Worm (Caenorhabditis elegans): ENCODE measurements around the gene srt-33.

srt-33 gene

ce11 chrV:14270729-14271128 lies 8.9 kb downstream of the srt-33 start, which contains the start of gene F40G12.5:
Gene F40G12.5, minus strand, starts transcription at chrV:14270829.
- TF ChIP-seq hmg-4 (GFP tag; optimal IDR thresholded peaks at IDR 0.05) (no peak), tbx-11 (GFP tag; IDR thresholded peaks at IDR 0.05) (no peak), sea-1 (GFP tag; conservative IDR thresholded peaks at IDR 0.05) (no peak), F13C5.2 (tag; optimal IDR thresholded peaks at IDR 0.05) (no peak), ets-7 (tag; optimal IDR thresholded peaks at IDR 0.05) (no peak), scrt-1 (GFP tag; IDR thresholded peaks at IDR 0.05) (no peak), tbx-37 (GFP tag; conservative IDR thresholded peaks at IDR 0.05) (no peak), tra-4 (tag; optimal IDR thresholded peaks at IDR 0.05) (no peak), aly-1 (tag; optimal IDR thresholded peaks at IDR 0.05) (no peak), ceh-13 (GFP tag; optimal IDR thresholded peaks at IDR 0.05) (no peak), hnd-1 (tag; optimal IDR thresholded peaks at IDR 0.05) (no peak), pes-1 (GFP tag; IDR thresholded peaks at IDR 0.05) (no peak), flt-1 (GFP tag; IDR thresholded peaks at IDR 0.05) (no peak), ceh-36 (tag; optimal IDR thresholded peaks at IDR 0.05) (no peak), hmbx-1 (tag; optimal IDR thresholded peaks at IDR 0.05) (no peak), ama-1 (optimal IDR thresholded peaks at IDR 0.05) (no peak), B0310.2 (tag; optimal IDR thresholded peaks at IDR 0.05) (no peak)

DNA sequence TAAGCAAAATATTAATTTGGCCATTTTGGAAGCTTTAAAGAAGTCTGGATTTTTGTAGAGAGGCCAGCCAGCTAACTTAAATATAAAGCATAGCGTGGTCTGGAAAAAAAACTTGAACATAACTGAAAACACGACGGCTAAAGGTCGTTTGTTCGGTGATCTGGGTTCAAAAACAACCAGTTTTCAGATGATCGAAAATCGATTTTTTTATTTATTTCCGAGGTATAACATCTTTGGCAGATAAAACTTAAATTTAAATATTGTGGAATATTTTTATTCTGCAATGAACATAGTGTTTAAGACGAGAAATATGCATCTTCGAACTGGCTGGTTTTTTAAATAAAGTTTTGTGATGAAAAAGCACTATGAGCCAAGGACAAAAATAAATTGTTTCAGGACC lies 11.1 kb downstream of the srt-33 start, which contains the start of gene F40G12.4:
TSS of gene F40G12.4 (minus strand) at position 101 of the 400 bp plus-strand sequence.
- TF ChIP-seq B0310.2 (tag; optimal IDR thresholded peaks at IDR 0.05) (no peak), ets-7 (tag; optimal IDR thresholded peaks at IDR 0.05) (no peak), tbx-37 (GFP tag; conservative IDR thresholded peaks at IDR 0.05) (no peak), pes-1 (GFP tag; IDR thresholded peaks at IDR 0.05) (no peak)

- TF ChIP-seq scrt-1 (GFP tag; IDR thresholded peaks at IDR 0.05) = no peak
- no peak for TF ChIP-seq B0310.2 (tag; optimal IDR thresholded peaks at IDR 0.05)
- TF ChIP-seq hmg-4 (GFP tag; optimal IDR thresholded peaks at IDR 0.05) = no peak
- TF ChIP-seq sea-1 (GFP tag; conservative IDR thresholded peaks at IDR 0.05) = no peak
- no peak for TF ChIP-seq aly-1 (tag; optimal IDR thresholded peaks at IDR 0.05)
- no peak for TF ChIP-seq tra-4 (tag; optimal IDR thresholded peaks at IDR 0.05)
- TF ChIP-seq hmbx-1 (tag; optimal IDR thresholded peaks at IDR 0.05) = no peak
- no peak for TF ChIP-seq hnd-1 (tag; optimal IDR thresholded peaks at IDR 0.05)
- TF ChIP-seq ets-7 (tag; optimal IDR thresholded peaks at IDR 0.05) = no peak
- no peak for TF ChIP-seq tbx-11 (GFP tag; IDR thresholded peaks at IDR 0.05)
- no peak for TF ChIP-seq pes-1 (GFP tag; IDR thresholded peaks at IDR 0.05)
- no peak for TF ChIP-seq flt-1 (GFP tag; IDR thresholded peaks at IDR 0.05)
- no peak for TF ChIP-seq F13C5.2 (tag; optimal IDR thresholded peaks at IDR 0.05)
- no peak for TF ChIP-seq tbx-37 (GFP tag; conservative IDR thresholded peaks at IDR 0.05)
- TF ChIP-seq ceh-13 (GFP tag; optimal IDR thresholded peaks at IDR 0.05) = no peak
- TF ChIP-seq ama-1 (optimal IDR thresholded peaks at IDR 0.05) = no peak
These were observed 12.2 kb downstream of the srt-33 start for ce11 chrV:14267326-14267942.

DNA sequence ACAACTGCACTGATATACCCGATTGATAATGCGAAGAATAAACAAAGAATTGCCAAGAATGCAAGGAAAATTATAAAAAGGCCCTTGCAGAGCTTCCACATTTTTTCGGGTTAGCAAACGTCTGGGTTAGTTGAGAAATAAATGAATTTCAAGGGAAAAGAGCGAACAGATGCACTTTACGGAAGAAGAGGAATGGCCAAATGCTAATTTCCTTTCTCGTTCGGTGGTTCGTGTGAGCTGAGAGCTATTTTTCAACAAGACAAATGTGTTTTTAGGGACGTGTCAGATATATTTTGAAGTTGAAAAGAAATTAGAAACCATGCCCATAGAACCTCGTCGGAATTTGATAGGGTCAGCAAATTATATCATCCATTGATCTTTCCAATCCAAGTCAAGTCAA lies 18.8 kb downstream of the srt-33 start, which contains the start of gene F40G12.2:
TSS of gene F40G12.2 (minus strand) at position 101 of the 400 bp plus-strand sequence.
- no peak for TF ChIP-seq flt-1 (GFP tag; IDR thresholded peaks at IDR 0.05)
- TF ChIP-seq ceh-13 (GFP tag; optimal IDR thresholded peaks at IDR 0.05) = no peak
- TF ChIP-seq scrt-1 (GFP tag; IDR thresholded peaks at IDR 0.05) = no peak
- no peak for TF ChIP-seq B0310.2 (tag; optimal IDR thresholded peaks at IDR 0.05)
- no peak for TF ChIP-seq tra-4 (tag; optimal IDR thresholded peaks at IDR 0.05)
- no peak for TF ChIP-seq sea-1 (GFP tag; conservative IDR thresholded peaks at IDR 0.05)
- no peak for TF ChIP-seq ets-7 (tag; optimal IDR thresholded peaks at IDR 0.05)
- no peak for TF ChIP-seq tbx-11 (GFP tag; IDR thresholded peaks at IDR 0.05)
- no peak for TF ChIP-seq hmbx-1 (tag; optimal IDR thresholded peaks at IDR 0.05)
- TF ChIP-seq tbx-37 (GFP tag; conservative IDR thresholded peaks at IDR 0.05) = no peak
- no peak for TF ChIP-seq pes-1 (GFP tag; IDR thresholded peaks at IDR 0.05)
- TF ChIP-seq F13C5.2 (tag; optimal IDR thresholded peaks at IDR 0.05) = no peak
- no peak for TF ChIP-seq hnd-1 (tag; optimal IDR thresholded peaks at IDR 0.05)
- TF ChIP-seq hmg-4 (GFP tag; optimal IDR thresholded peaks at IDR 0.05) = no peak
- TF ChIP-seq aly-1 (tag; optimal IDR thresholded peaks at IDR 0.05) = no peak
- no peak for TF ChIP-seq ceh-36 (tag; optimal IDR thresholded peaks at IDR 0.05)
- TF ChIP-seq ama-1 (optimal IDR thresholded peaks at IDR 0.05) = no peak

- TF ChIP-seq hnd-1 (tag; optimal IDR thresholded peaks at IDR 0.05) = no peak
- no peak for TF ChIP-seq ceh-13 (GFP tag; optimal IDR thresholded peaks at IDR 0.05)
- TF ChIP-seq aly-1 (tag; optimal IDR thresholded peaks at IDR 0.05) = no peak
- no peak for TF ChIP-seq F13C5.2 (tag; optimal IDR thresholded peaks at IDR 0.05)
- no peak for TF ChIP-seq hmbx-1 (tag; optimal IDR thresholded peaks at IDR 0.05)
- no peak for TF ChIP-seq flt-1 (GFP tag; IDR thresholded peaks at IDR 0.05)
- no peak for TF ChIP-seq scrt-1 (GFP tag; IDR thresholded peaks at IDR 0.05)
- TF ChIP-seq ceh-36 (tag; optimal IDR thresholded peaks at IDR 0.05) = no peak
- no peak for TF ChIP-seq tra-4 (tag; optimal IDR thresholded peaks at IDR 0.05)
- TF ChIP-seq sea-1 (GFP tag; conservative IDR thresholded peaks at IDR 0.05) = no peak
- no peak for TF ChIP-seq tbx-11 (GFP tag; IDR thresholded peaks at IDR 0.05)
These were observed 22.9 kb downstream of the srt-33 start, which contains the start of gene sre-8 for ce11 chrV:14256813-14257212. Gene sre-8, plus strand, starts transcription at chrV:14257113.

- TF ChIP-seq B0310.2 (tag; optimal IDR thresholded peaks at IDR 0.05) = no peak
- no peak for TF ChIP-seq tbx-37 (GFP tag; conservative IDR thresholded peaks at IDR 0.05)
- TF ChIP-seq scrt-1 (GFP tag; IDR thresholded peaks at IDR 0.05) = no peak
- TF ChIP-seq tbx-11 (GFP tag; IDR thresholded peaks at IDR 0.05) = no peak
- TF ChIP-seq hmg-4 (GFP tag; optimal IDR thresholded peaks at IDR 0.05) = no peak
- TF ChIP-seq ceh-13 (GFP tag; optimal IDR thresholded peaks at IDR 0.05) = no peak
- no peak for TF ChIP-seq F13C5.2 (tag; optimal IDR thresholded peaks at IDR 0.05)
These were observed 25.5 kb downstream of the srt-33 start, which contains the start of gene K02E11.7 for ce11 chrV:14254221-14254620. Gene K02E11.7, minus strand, starts transcription at chrV:14254321.

DNA sequence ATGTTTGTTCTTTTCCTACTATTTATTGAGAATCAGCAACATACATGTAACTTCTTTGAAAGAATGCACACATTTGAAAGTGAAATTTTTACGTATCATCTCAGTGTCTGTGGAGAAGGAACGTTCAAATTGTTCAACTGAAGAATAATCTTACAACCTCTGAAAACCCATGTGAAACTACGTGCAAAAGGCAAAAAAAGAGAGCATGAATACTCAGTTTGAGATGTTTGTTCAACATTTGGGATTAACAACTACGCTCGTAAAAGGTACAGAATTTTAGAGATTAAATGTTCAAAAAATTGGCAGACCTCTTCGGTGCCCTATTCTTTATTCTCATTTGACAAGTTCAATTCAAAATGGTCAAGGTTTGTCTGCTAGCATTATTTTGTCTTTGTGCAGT lies 27.7 kb downstream of the srt-33 start, which contains the start of gene K02E11.5:
TSS of gene K02E11.5 (plus strand) at position 301 of the 400 bp plus-strand sequence.
- no peak for TF ChIP-seq ama-1 (optimal IDR thresholded peaks at IDR 0.05)
- no peak for TF ChIP-seq flt-1 (GFP tag; IDR thresholded peaks at IDR 0.05)
- TF ChIP-seq hnd-1 (tag; optimal IDR thresholded peaks at IDR 0.05) = no peak
- no peak for TF ChIP-seq tbx-11 (GFP tag; IDR thresholded peaks at IDR 0.05)
- no peak for TF ChIP-seq hmbx-1 (tag; optimal IDR thresholded peaks at IDR 0.05)
- no peak for TF ChIP-seq ceh-13 (GFP tag; optimal IDR thresholded peaks at IDR 0.05)

All from whole organism, early embryonic.